Fruit fly (Drosophila melanogaster): ENCODE data around the gene rho.

DNA sequence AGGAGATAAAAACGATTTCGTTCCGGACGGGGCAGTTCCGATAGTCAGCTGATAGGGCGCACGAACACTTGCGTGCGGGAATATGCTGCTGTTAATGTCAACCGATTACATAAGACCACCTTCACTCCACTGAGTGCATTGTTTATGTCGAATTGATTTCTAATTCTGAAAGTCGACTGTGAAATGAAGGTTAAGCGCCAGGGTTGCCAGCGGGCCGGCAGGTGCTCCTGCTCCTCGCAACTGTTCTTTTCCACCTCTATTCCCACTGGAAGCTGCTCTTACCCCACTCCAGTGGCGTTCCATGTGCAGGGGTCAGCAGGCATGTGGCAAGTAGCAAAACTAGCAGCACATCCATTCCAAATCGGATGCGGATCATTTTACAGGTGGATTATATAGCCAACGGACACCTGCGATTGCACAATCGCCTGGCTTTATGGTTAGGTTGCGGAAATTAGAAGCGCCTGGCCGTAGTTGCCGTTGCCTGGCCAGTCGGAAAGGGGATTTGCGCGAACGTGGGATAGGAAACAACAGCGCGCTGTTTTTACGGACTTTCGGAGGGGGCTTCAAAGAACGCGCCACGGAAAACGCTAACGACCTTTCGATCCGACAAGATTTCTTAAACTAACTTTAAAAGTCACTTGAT, 53.1 kb downstream of the rho start, which contains the start of gene cue:
- TF ChIP-seq Sin3A (optimal IDR thresholded peaks at IDR 0.05) (no peak), ttk (optimal IDR thresholded peaks at IDR 0.05) (no peak)

Data from Kc167 (cell line).